Fruit fly (Drosophila melanogaster) whole organism, embryonic: ENCODE measurements around the gene CG44385.

Experiments
- B-H1 ChIP-seq: fragments of 200-800 bp; sonication (Bioruptor generic); IDR thresholded peaks from 3 replicates; pipeline ENCODE4 v1.3.6; 2022; ENCODE audit warnings: missing biosample characterization, missing genetic modification characterization
- CG10979 ChIP-seq: fragments of 200-800 bp; sonication (Bioruptor generic); optimal IDR thresholded peaks from 2 replicates; lab custom pipeline; 2018; ENCODE audit warnings: missing biosample characterization, mild to moderate bottlenecking, missing genetic modification characterization, moderate library complexity
- CG12744 ChIP-seq: fragments of 200-800 bp; sonication (Bioruptor generic); optimal IDR thresholded peaks from 2 replicates; lab custom pipeline; 2016; ENCODE audit warnings: missing biosample characterization, missing genetic modification characterization
- CG15479 ChIP-seq: fragments of 200-800 bp; sonication (Bioruptor generic); optimal IDR thresholded peaks from 3 replicates; lab custom pipeline; 2019; ENCODE audit warnings: missing biosample characterization, mild to moderate bottlenecking, missing genetic modification characterization, moderate library complexity
- CG17802 ChIP-seq: fragments of 200-800 bp; sonication (Bioruptor generic); optimal IDR thresholded peaks from 2 replicates; lab custom pipeline; 2018; ENCODE audit warnings: missing biosample characterization, mild to moderate bottlenecking, missing genetic modification characterization, moderate library complexity
- CG18011 ChIP-seq: fragments of 200-800 bp; sonication (Bioruptor generic); optimal IDR thresholded peaks from 2 replicates; lab custom pipeline; 2017; ENCODE audit warnings: missing biosample characterization, missing genetic modification characterization, mild to moderate bottlenecking, moderate library complexity, missing genotype
- CG18476 ChIP-seq: fragments of 200-800 bp; sonication (Bioruptor generic); optimal IDR thresholded peaks from 2 replicates; lab custom pipeline; 2016; ENCODE audit warnings: missing biosample characterization, mild to moderate bottlenecking, missing genetic modification characterization
- CG2875 ChIP-seq: fragments of 200-800 bp; sonication (Bioruptor generic); optimal IDR thresholded peaks from 2 replicates; lab custom pipeline; 2017; ENCODE audit warnings: missing biosample characterization, mild to moderate bottlenecking, missing genetic modification characterization, missing genetic modification reagents
- CG30403 ChIP-seq: fragments of 200-800 bp; sonication (Bioruptor generic); optimal IDR thresholded peaks from 3 replicates; lab custom pipeline; 2016; ENCODE audit warnings: missing biosample characterization, missing genetic modification characterization
- CG30431 ChIP-seq: fragments of 200-800 bp; sonication (Bioruptor generic); optimal IDR thresholded peaks from 2 replicates; lab custom pipeline; 2017; ENCODE audit warnings: missing biosample characterization, missing genetic modification characterization
- CG31365 ChIP-seq: fragments of 200-800 bp; sonication (Bioruptor generic); optimal IDR thresholded peaks from 2 replicates; lab custom pipeline; 2018; ENCODE audit warnings: missing biosample characterization, mild to moderate bottlenecking, missing genetic modification characterization
- CG4282 ChIP-seq: fragments of 200-800 bp; sonication (Bioruptor generic); optimal IDR thresholded peaks from 2 replicates; lab custom pipeline; 2016; ENCODE audit warnings: missing biosample characterization, missing genetic modification characterization
- CG4707 ChIP-seq: fragments of 200-800 bp; sonication (Bioruptor generic); optimal IDR thresholded peaks from 2 replicates; lab custom pipeline; 2018; ENCODE audit warnings: missing biosample characterization, mild to moderate bottlenecking, missing genetic modification characterization, moderate library complexity
- CG7839 ChIP-seq: fragments of 200-800 bp; sonication (Bioruptor generic); optimal IDR thresholded peaks from 3 replicates; lab custom pipeline; 2018; ENCODE audit warnings: missing biosample characterization, mild to moderate bottlenecking, missing genetic modification characterization, moderate library complexity
- CG8924 ChIP-seq: fragments of 200-800 bp; optimal IDR thresholded peaks from 3 replicates; lab custom pipeline; 2019; ENCODE audit warnings: missing biosample characterization, mild to moderate bottlenecking, missing genetic modification characterization, moderate library complexity
- CG9437 ChIP-seq: fragments of 200-800 bp; sonication (Bioruptor generic); optimal IDR thresholded peaks from 2 replicates; lab custom pipeline; 2018; ENCODE audit warnings: missing biosample characterization, mild to moderate bottlenecking, missing genetic modification characterization
- CG9797 ChIP-seq: fragments of 200-800 bp; sonication (Bioruptor generic); optimal IDR thresholded peaks from 3 replicates; lab custom pipeline; 2018; ENCODE audit warnings: missing biosample characterization, mild to moderate bottlenecking, missing genetic modification characterization
- CG9932 ChIP-seq: fragments of 200-800 bp; sonication (Bioruptor generic); IDR thresholded peaks from 2 replicates; pipeline ENCODE4 v1.3.6; 2022; ENCODE audit warnings: missing biosample characterization, missing genetic modification characterization
- Camta ChIP-seq: fragments of 200-800 bp; sonication (Bioruptor generic); optimal IDR thresholded peaks from 2 replicates; lab custom pipeline; 2016; ENCODE audit warnings: missing biosample characterization, missing genetic modification characterization
- Deaf1 ChIP-seq: fragments of 200-800 bp; optimal IDR thresholded peaks from 3 replicates; lab custom pipeline; 2019; ENCODE audit warnings: missing biosample characterization, mild to moderate bottlenecking, missing genetic modification characterization, moderate library complexity
- Dfd ChIP-seq, 2 experiments: fragments of >200 bp; optimal IDR thresholded peaks; 2 replicates each; lab custom pipeline; 2017; ENCODE audit warnings: missing biosample characterization in 2 of 2, missing genetic modification characterization in 2 of 2
- Dll ChIP-seq: fragments of 200-800 bp; sonication (Bioruptor generic); IDR thresholded peaks from 4 replicates; pipeline ENCODE4 v1.3.6; 2022; ENCODE audit warnings: missing biosample characterization, missing genetic modification characterization; ENCODE audit not compliant: partially characterized antibody
- Elba2 ChIP-seq: fragments of 200-800 bp; sonication (Bioruptor generic); optimal IDR thresholded peaks from 3 replicates; lab custom pipeline; 2016; ENCODE audit warnings: missing biosample characterization, missing genetic modification characterization
- HLHmδ ChIP-seq: fragments of 200-800 bp; sonication (Bioruptor generic); optimal IDR thresholded peaks from 2 replicates; lab custom pipeline; 2018; ENCODE audit warnings: missing biosample characterization, mild to moderate bottlenecking, missing genetic modification characterization, moderate library complexity
- Hr78 ChIP-seq, 2 experiments: fragments of 200-800 bp in 1 of 2; fragments of >200 bp in 1 of 2; sonication (Bioruptor generic) in 1 of 2; optimal IDR thresholded peaks; 2 replicates each; lab custom pipeline; 2017 to 2019; ENCODE audit warnings: missing biosample characterization in 2 of 2, missing genetic modification characterization in 2 of 2, mild to moderate bottlenecking in 1 of 2, moderate library complexity in 1 of 2
- MESR4 ChIP-seq: fragments of 200-800 bp; sonication (Bioruptor generic); optimal IDR thresholded peaks from 2 replicates; lab custom pipeline; 2018; ENCODE audit warnings: missing biosample characterization, mild to moderate bottlenecking, missing genetic modification characterization, moderate library complexity
- Med ChIP-seq: fragments of 200-800 bp; sonication (Bioruptor generic); peaks from one replicate; lab custom pipeline; 2016; ENCODE audit warnings: missing biosample characterization, missing genetic modification characterization, mild to moderate bottlenecking, inconsistent platforms, moderate library complexity
- Pdp1 ChIP-seq, 2 experiments: fragments of 200-800 bp; sonication (Bioruptor generic); optimal IDR thresholded peaks; 3 replicates each; lab custom pipeline; 2016; ENCODE audit warnings: missing biosample characterization in 2 of 2, missing genetic modification characterization in 2 of 2, mild to moderate bottlenecking in 1 of 2, moderate library complexity in 1 of 2
- Sox102F ChIP-seq: fragments of 200-800 bp; sonication (Bioruptor generic); optimal IDR thresholded peaks from 2 replicates; lab custom pipeline; 2018; ENCODE audit warnings: missing biosample characterization, mild to moderate bottlenecking, missing genetic modification characterization, moderate library complexity
- Sry-β ChIP-seq: fragments of 200-800 bp; sonication (Bioruptor generic); optimal IDR thresholded peaks from 2 replicates; lab custom pipeline; 2018; ENCODE audit warnings: missing biosample characterization, mild to moderate bottlenecking, missing genetic modification characterization, moderate library complexity
- cg ChIP-seq: fragments of 200-800 bp; sonication (Bioruptor generic); optimal IDR thresholded peaks from 3 replicates; lab custom pipeline; 2019; ENCODE audit warnings: missing biosample characterization, mild to moderate bottlenecking, missing genetic modification characterization, moderate library complexity
- chinmo ChIP-seq: fragments of 200-800 bp; sonication (Bioruptor generic); IDR thresholded peaks from 4 replicates; pipeline ENCODE4 v1.3.6; 2022; ENCODE audit warnings: missing biosample characterization, missing genetic modification characterization; ENCODE audit not compliant: partially characterized antibody
- crol ChIP-seq: fragments of 200-800 bp; sonication (Bioruptor generic); IDR thresholded peaks from 2 replicates; pipeline ENCODE4 v1.3.6; 2022; ENCODE audit warnings: missing biosample characterization, missing genetic modification characterization
- dmrt11E ChIP-seq: fragments of 200-800 bp; sonication (Bioruptor generic); optimal IDR thresholded peaks from 3 replicates; lab custom pipeline; 2018; ENCODE audit warnings: missing biosample characterization, mild to moderate bottlenecking, missing genetic modification characterization, moderate library complexity
- insv ChIP-seq, 2 experiments: fragments of 200-800 bp; sonication (Bioruptor generic); optimal IDR thresholded peaks; 3 replicates each; lab custom pipeline; 2016 to 2018; ENCODE audit warnings: missing biosample characterization in 2 of 2, missing genetic modification characterization in 2 of 2
- kay ChIP-seq: fragments of 200-800 bp; sonication (Bioruptor generic); optimal IDR thresholded peaks from 2 replicates; lab custom pipeline; 2016; ENCODE audit warnings: missing biosample characterization, missing genetic modification characterization
- lilli ChIP-seq: fragments of 200-800 bp; sonication (Bioruptor generic); optimal IDR thresholded peaks from 3 replicates; lab custom pipeline; 2016; ENCODE audit warnings: missing biosample characterization, missing genetic modification characterization
- pan ChIP-seq, 4 experiments: fragments of >200 bp in 3 of 4; fragments of 200-800 bp in 1 of 4; sonication (Bioruptor generic) in 1 of 4; optimal IDR thresholded peaks in 3 of 4; IDR thresholded peaks in 1 of 4; 2 replicates each; pipeline versions ENCODE4 v1.3.6 to Lab custom; 2017 to 2022; ENCODE audit warnings: missing biosample characterization in 2 of 4, missing genetic modification characterization in 2 of 4, mixed read lengths in 1 of 4
- peb ChIP-seq: fragments of 200-800 bp; sonication (Bioruptor generic); IDR thresholded peaks from 2 replicates; pipeline ENCODE4 v1.3.6; 2022; ENCODE audit warnings: missing biosample characterization, missing genetic modification characterization
- stwl ChIP-seq: fragments of 200-800 bp; sonication (Bioruptor generic); optimal IDR thresholded peaks from 3 replicates; lab custom pipeline; 2018; ENCODE audit warnings: missing biosample characterization, mild to moderate bottlenecking, missing genetic modification characterization, moderate library complexity
- tin ChIP-seq: fragments of 200-800 bp; sonication (Bioruptor generic); optimal IDR thresholded peaks from 3 replicates; lab custom pipeline; 2016; ENCODE audit warnings: missing biosample characterization, missing genetic modification characterization
- tx ChIP-seq: fragments of 200-800 bp; sonication (Bioruptor generic); optimal IDR thresholded peaks from 2 replicates; lab custom pipeline; 2016; ENCODE audit warnings: missing biosample characterization, missing genetic modification characterization

Gene CG44385

dm6 chrX:11124126-11124748 lies 8.0 kb downstream of the CG44385 start, which contains the start of gene CG11122 (continued):
- peak; percentile 84 for TF ChIP-seq Elba2 (GFP tag; lab: Kevin White, UChicago)
- TF ChIP-seq crol (GFP tag; lab: Robert Waterston, UW): peak; percentile 91
- peak; percentile 64 for TF ChIP-seq Deaf1 (tag; lab: Kevin White, UChicago)
- TF ChIP-seq MESR4 (GFP tag; lab: Kevin White, UChicago): peak; percentile 49

- TF ChIP-seq CG8924 (peak; percentile 28), Elba2 (GFP tag; lab: Kevin White, UChicago) (peak; percentile 90), chinmo (GFP tag; lab: Robert Waterston, UW) (0 out of 4 replicates have a peak, but pooled peaks have one; percentile 6), Dfd (GFP tag; optimal IDR thresholded peaks at IDR 0.05; lab: Kevin White, UChicago) (peak in 1 of 2 experiments; percentile 9), insv (GFP tag; optimal IDR thresholded peaks at IDR 0.05; lab: Kevin White, UChicago) (peak in 1 of 2 experiments; percentile 76), cg (GFP tag; lab: Kevin White, UChicago) (peak; percentile 60), B-H1 (GFP tag; lab: Robert Waterston, UW) (no peak), CG18011 (GFP tag; lab: Kevin White, UChicago) (peak; percentile 45), CG7839 (tag; lab: Kevin White, UChicago) (no peak), Med (GFP tag; lab: Kevin White, UChicago) (peak; percentile 42), CG31365 (tag; lab: Kevin White, UChicago) (peak; percentile 97), CG15479 (GFP tag; lab: Kevin White, UChicago) (peak; percentile 50), kay (no peak), Pdp1 (GFP tag; optimal IDR thresholded peaks at IDR 0.05; lab: Kevin White, UChicago) (peak in 1 of 2 experiments; percentile 76)
These were observed 8.7 kb downstream of the CG44385 start for dm6 chrX:11123561-11123960.

dm6 chrX:11109670-11110069 lies 22.5 kb downstream of the CG44385 start:
- TF ChIP-seq Hr78 (GFP tag; optimal IDR thresholded peaks at IDR 0.05; lab: Kevin White, UChicago) (peak in 1 of 2 experiments; percentile 51), CG9932 (no peak)

dm6 chrX:11108845-11109450 lies 23.3 kb downstream of the CG44385 start:
- TF ChIP-seq CG18476 (no peak), Sox102F (no peak), CG9437 (no peak), CG30403 (peak; percentile 48), CG30431 (GFP tag; lab: Kevin White, UChicago) (no peak), Dll (GFP tag; lab: Robert Waterston, UW) (no peak), dmrt11E (tag; lab: Kevin White, UChicago) (no peak), CG2875 (GFP tag; lab: Kevin White, UChicago) (no peak), stwl (peak; percentile 23), HLHmδ (GFP tag; lab: Kevin White, UChicago) (no peak), lilli (no peak), CG17802 (tag; lab: Kevin White, UChicago) (no peak), Camta (no peak), tin (GFP tag; lab: Kevin White, UChicago) (peak; percentile 12), B-H1 (GFP tag; lab: Robert Waterston, UW) (no peak), CG12744 (no peak), Sry-β (GFP tag; lab: Kevin White, UChicago) (no peak), pan (optimal IDR thresholded peaks at IDR 0.05; lab: Kevin White, UChicago) (no peak), pan (GFP tag; optimal IDR thresholded peaks at IDR 0.05 in 1 of 2, IDR thresholded peaks at IDR 0.05 in 1 of 2) (peak in 1 of 2 experiments; percentile 56), CG4282 (GFP tag; lab: Kevin White, UChicago) (no peak), CG4707 (no peak), insv (GFP tag; optimal IDR thresholded peaks at IDR 0.05; lab: Kevin White, UChicago) (peak in 1 of 2 experiments; percentile 89), peb (GFP tag; lab: Robert Waterston, UW) (no peak), CG9797 (no peak), CG10979 (tag; lab: Kevin White, UChicago) (no peak), tx (no peak)
